Worm (Caenorhabditis elegans) whole organism, L1 larva: ENCODE results near the gene Y39G8B.10.

Experiments
- Y116A8C.19 ChIP-seq: sonication (generic microtip); optimal IDR thresholded peaks from 2 replicates; lab custom pipeline; 2016; ENCODE audit warnings: missing compliant biosample characterization, missing genetic modification characterization, borderline replicate concordance
- aly-2 ChIP-seq: fragments of 150-350 bp; optimal IDR thresholded peaks from 2 replicates; lab custom pipeline; 2014; ENCODE audit warnings: missing biosample characterization, missing genetic modification characterization
- ceh-82 ChIP-seq, 3 experiments: fragments of 150-350 bp in 1 of 3; sonication (generic microtip) in 2 of 3; optimal IDR thresholded peaks; 2 replicates each; lab custom pipeline; 2014 to 2017; ENCODE audit warnings: missing biosample characterization in 3 of 3, missing genetic modification characterization in 3 of 3
- ces-1 ChIP-seq: fragments of 150-350 bp; optimal IDR thresholded peaks from 2 replicates; lab custom pipeline; 2014; ENCODE audit warnings: missing biosample characterization, missing genetic modification reagents, missing genetic modification characterization
- dpl-1 ChIP-seq, 3 experiments: fragments of 150-350 bp in 2 of 3; sonication (generic microtip) in 1 of 3; optimal IDR thresholded peaks; 2 replicates each; lab custom pipeline; 2014 to 2017; ENCODE audit warnings: missing biosample characterization in 3 of 3, missing genetic modification characterization in 3 of 3, missing genetic modification reagents in 3 of 3
- dsc-1 ChIP-seq: sonication (generic microtip); optimal IDR thresholded peaks from 2 replicates; lab custom pipeline; 2016; ENCODE audit warnings: mild to moderate bottlenecking, missing genetic modification characterization, missing compliant biosample characterization
- efl-1 ChIP-seq, 4 experiments: fragments of 150-350 bp; optimal IDR thresholded peaks in 3 of 4; peaks in 1 of 4; 1 replicate in 1 of 4; 2 replicates in 3 of 4; lab custom pipeline; 2014; ENCODE audit warnings: missing biosample characterization in 2 of 4, missing genetic modification characterization in 2 of 4, missing genetic modification reagents in 2 of 4
- egl-27 ChIP-seq, 2 experiments: fragments of 150-350 bp in 1 of 2; sonication (generic microtip); optimal IDR thresholded peaks; 3 replicates each; lab custom pipeline; 2017 to 2018; ENCODE audit warnings: missing biosample characterization in 2 of 2, missing genetic modification characterization in 2 of 2, missing genetic modification reagents in 2 of 2
- elt-2 ChIP-seq: sonication (generic microtip); optimal IDR thresholded peaks from 2 replicates; lab custom pipeline; 2016; ENCODE audit warnings: missing genetic modification characterization, mild to moderate bottlenecking, inconsistent platforms, missing compliant biosample characterization, missing genetic modification reagents
- fkh-4 ChIP-seq: sonication (generic microtip); optimal IDR thresholded peaks from 2 replicates; lab custom pipeline; 2016; ENCODE audit warnings: missing compliant biosample characterization, missing genetic modification characterization, borderline replicate concordance
- hlh-4 ChIP-seq: sonication (generic microtip); optimal IDR thresholded peaks from 2 replicates; lab custom pipeline; 2016; ENCODE audit warnings: mild to moderate bottlenecking, missing genetic modification characterization, missing compliant biosample characterization
- hpl-2 ChIP-seq: fragments of 150-350 bp; optimal IDR thresholded peaks from 2 replicates; lab custom pipeline; 2014; ENCODE audit warnings: missing biosample characterization, missing genetic modification reagents, missing genetic modification characterization
- lin-13 ChIP-seq: fragments of 150-350 bp; optimal IDR thresholded peaks from 2 replicates; lab custom pipeline; 2014; ENCODE audit warnings: missing biosample characterization, missing genetic modification reagents, missing genetic modification characterization
- lin-14 ChIP-seq: fragments of 200-800 bp; sonication (Bioruptor generic); optimal IDR thresholded peaks from 2 replicates; lab custom pipeline; 2018; ENCODE audit warnings: mild to moderate bottlenecking, missing genetic modification characterization, moderate library complexity, missing compliant biosample characterization
- lin-35 ChIP-seq, 2 experiments: fragments of 150-350 bp; optimal IDR thresholded peaks; 2 replicates each; lab custom pipeline; 2014; ENCODE audit warnings: missing biosample characterization in 2 of 2, missing genetic modification characterization in 2 of 2, missing genetic modification reagents in 2 of 2
- lin-39 ChIP-seq: fragments of 150-350 bp; optimal IDR thresholded peaks from 2 replicates; lab custom pipeline; 2014; ENCODE audit warnings: missing biosample characterization, missing genetic modification reagents, missing genetic modification characterization
- lsy-2 ChIP-seq, 2 experiments: fragments of 150-350 bp; optimal IDR thresholded peaks; 2 replicates each; lab custom pipeline; 2014; ENCODE audit warnings: missing biosample characterization in 2 of 2, missing genetic modification characterization in 2 of 2
- mab-9 ChIP-seq: fragments of 200-800 bp; sonication (Bioruptor generic); IDR thresholded peaks from 2 replicates; pipeline ENCODE4 v1.3.6; 2022; ENCODE audit warnings: missing genetic modification reagents, missing genetic modification characterization, missing compliant biosample characterization
- nhr-11 ChIP-seq: fragments of 150-350 bp; optimal IDR thresholded peaks from 2 replicates; lab custom pipeline; 2014; ENCODE audit warnings: missing biosample characterization, missing genetic modification characterization
- nhr-12 ChIP-seq: sonication (generic microtip); optimal IDR thresholded peaks from 2 replicates; lab custom pipeline; 2017; ENCODE audit warnings: missing biosample characterization, missing genetic modification characterization
- nhr-19 ChIP-seq: fragments of 200-800 bp; sonication (Bioruptor generic); conservative IDR thresholded peaks from 2 replicates; pipeline ENCODE4 v1.3.6; 2022; ENCODE audit warnings: missing genetic modification characterization, missing compliant biosample characterization
- nhr-20 ChIP-seq: sonication (generic microtip); optimal IDR thresholded peaks from 2 replicates; lab custom pipeline; 2016; ENCODE audit warnings: mild to moderate bottlenecking, missing genetic modification characterization, missing compliant biosample characterization
- nhr-71 ChIP-seq: sonication (generic microtip); optimal IDR thresholded peaks from 2 replicates; lab custom pipeline; 2016; ENCODE audit warnings: mild to moderate bottlenecking, missing genetic modification characterization, moderate library complexity, missing compliant biosample characterization
- nhr-77 ChIP-seq: fragments of 150-350 bp; optimal IDR thresholded peaks from 2 replicates; lab custom pipeline; 2014; ENCODE audit warnings: missing biosample characterization, missing genetic modification characterization
- nhr-84 ChIP-seq: sonication (generic microtip); optimal IDR thresholded peaks from 2 replicates; lab custom pipeline; 2017; ENCODE audit warnings: missing biosample characterization, missing genetic modification characterization
- nhr-85 ChIP-seq: sonication (generic microtip); peaks from one replicate; lab custom pipeline; 2016; ENCODE audit warnings: missing genetic modification characterization, inconsistent platforms, missing compliant biosample characterization
- nhr-90 ChIP-seq: sonication (generic microtip); optimal IDR thresholded peaks from 2 replicates; lab custom pipeline; 2016; ENCODE audit warnings: mild to moderate bottlenecking, missing genetic modification characterization, missing compliant biosample characterization; ENCODE audit not compliant: poor library complexity
- pag-3 ChIP-seq: sonication (generic microtip); optimal IDR thresholded peaks from 2 replicates; lab custom pipeline; 2017; ENCODE audit warnings: missing genetic modification characterization, mild to moderate bottlenecking, missing compliant biosample characterization, antibody characterized with exemption, borderline replicate concordance; ENCODE audit not compliant: insufficient read depth
- pax-3 ChIP-seq: fragments of 200-800 bp; sonication (Bioruptor generic); optimal IDR thresholded peaks from 2 replicates; lab custom pipeline; 2018; ENCODE audit warnings: mild to moderate bottlenecking, missing genetic modification characterization, moderate library complexity, missing compliant biosample characterization
- snpc-4 ChIP-seq: fragments of 150-350 bp; optimal IDR thresholded peaks from 2 replicates; lab custom pipeline; 2014; ENCODE audit warnings: missing biosample characterization, missing genetic modification characterization
- sup-37 ChIP-seq: fragments of 200-800 bp; sonication (Bioruptor generic); optimal IDR thresholded peaks from 2 replicates; lab custom pipeline; 2018; ENCODE audit warnings: mild to moderate bottlenecking, missing genetic modification characterization, missing compliant biosample characterization
- tlp-1 ChIP-seq: fragments of 150-350 bp; optimal IDR thresholded peaks from 2 replicates; lab custom pipeline; 2014; ENCODE audit warnings: missing biosample characterization, missing genetic modification characterization
- unc-130 ChIP-seq: fragments of 150-350 bp; optimal IDR thresholded peaks from 2 replicates; lab custom pipeline; 2017; ENCODE audit warnings: missing biosample characterization, missing genetic modification characterization, inconsistent platforms
- unc-86 ChIP-seq: sonication (generic microtip); optimal IDR thresholded peaks from 2 replicates; lab custom pipeline; 2016; ENCODE audit warnings: missing genetic modification characterization, missing compliant biosample characterization
- vab-15 ChIP-seq: sonication (generic microtip); optimal IDR thresholded peaks from 2 replicates; lab custom pipeline; 2017; ENCODE audit warnings: missing genotype, mild to moderate bottlenecking, missing genetic modification characterization, missing compliant biosample characterization
- zip-4 ChIP-seq: fragments of 200-800 bp; sonication (Bioruptor generic); optimal IDR thresholded peaks from 2 replicates; lab custom pipeline; 2018; ENCODE audit warnings: mild to moderate bottlenecking, missing genetic modification characterization, moderate library complexity, missing compliant biosample characterization

The Y39G8B.10 gene

DNA sequence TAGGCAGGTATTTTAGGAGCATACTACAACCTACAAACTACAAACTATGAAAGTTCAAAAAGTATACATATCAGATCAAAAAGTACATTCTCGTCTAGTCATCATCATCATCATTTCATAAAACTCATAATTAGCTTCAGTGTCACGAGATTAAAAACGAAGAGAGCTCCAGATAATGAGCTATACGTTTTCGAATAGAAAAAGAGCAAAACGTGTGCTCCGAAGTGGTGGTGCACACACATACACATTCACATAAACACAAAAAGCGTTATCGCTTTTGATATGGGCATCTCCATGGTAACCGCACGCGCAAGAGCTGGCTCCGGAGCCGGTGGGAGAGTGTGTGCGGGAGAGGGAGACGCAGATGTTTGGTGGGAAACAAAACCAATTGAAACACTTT, 18.6 kb downstream of the Y39G8B.10 start (continued):
- TF ChIP-seq nhr-84 (tag; lab: Kevin White, UChicago): no peak
- no peak for TF ChIP-seq fkh-4
- no peak for TF ChIP-seq sup-37
- no peak for TF ChIP-seq Y116A8C.19 (tag; lab: Kevin White, UChicago)
- no peak for TF ChIP-seq unc-86 (tag; lab: Kevin White, UChicago)

DNA sequence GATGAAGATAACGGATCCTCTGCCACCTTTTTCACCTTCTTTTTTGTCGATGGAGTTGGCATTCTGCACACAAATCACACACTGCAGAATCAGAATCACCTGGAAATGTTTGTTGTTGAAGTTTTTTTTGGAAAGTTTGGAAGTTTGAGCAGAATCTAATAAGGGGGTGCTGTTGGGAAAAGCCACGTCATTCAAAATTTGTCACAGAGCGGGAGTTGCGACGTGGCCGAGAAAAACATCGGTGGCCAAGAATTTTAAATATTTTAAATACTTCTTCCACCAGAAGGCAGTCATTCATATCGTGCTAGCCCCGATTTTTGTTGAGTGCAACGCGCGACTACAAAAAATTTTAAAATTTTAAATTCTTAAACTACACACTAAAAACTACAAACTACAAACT, 20.6 kb downstream of the Y39G8B.10 start, which contains the start of gene rpi-1:
TSS of gene rpi-1 (minus strand) at position 101 of the 400 bp plus-strand sequence.
- TF ChIP-seq egl-27 (tag; optimal IDR thresholded peaks at IDR 0.05; lab: Kevin White, UChicago) (no peak), nhr-11 (tag; lab: Kevin White, UChicago) (no peak)

DNA sequence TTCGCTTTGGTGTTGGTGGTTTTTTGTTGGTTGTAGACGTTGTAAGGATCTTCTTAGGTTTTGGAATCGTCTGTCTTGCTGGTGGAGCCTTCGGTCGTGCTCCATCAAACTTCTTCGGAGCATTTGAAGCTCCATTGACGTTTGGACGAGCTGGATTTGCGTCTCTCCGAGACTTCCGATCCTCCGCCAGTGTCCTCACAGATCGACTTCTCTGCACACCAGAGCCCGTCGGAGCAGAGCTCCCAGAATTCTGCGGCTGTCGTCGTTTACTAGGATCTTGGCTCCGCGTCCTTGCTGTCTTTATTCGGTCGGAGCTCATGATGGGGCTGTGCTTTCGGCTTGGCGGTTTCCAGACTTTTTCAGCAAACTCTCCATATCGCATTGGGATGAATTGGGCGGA, 21.3 kb downstream of the Y39G8B.10 start:
- TF ChIP-seq nhr-85 (tag; lab: Kevin White, UChicago) (peak; percentile 14), hlh-4 (tag; lab: Kevin White, UChicago) (no peak)

DNA sequence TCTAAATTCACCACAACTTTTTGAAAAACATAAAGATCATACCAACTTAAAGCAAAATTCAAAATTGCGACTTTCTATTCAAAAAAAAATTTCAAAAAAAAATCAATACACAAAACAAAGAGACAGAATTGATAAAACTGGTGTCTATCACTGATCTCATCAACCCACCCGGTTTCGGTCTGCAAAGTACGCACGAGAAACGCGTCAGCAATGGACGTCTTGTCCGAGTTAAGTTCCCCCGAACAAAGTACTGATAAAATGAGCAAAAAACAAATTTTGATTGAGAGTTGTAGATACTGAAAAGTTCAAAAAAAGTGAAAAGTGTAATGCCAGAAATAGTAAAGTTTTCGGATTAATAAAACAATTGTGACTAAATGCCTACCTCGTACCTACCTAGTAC, 24.6 kb downstream of the Y39G8B.10 start:
- TF ChIP-seq lsy-2 (tag; optimal IDR thresholded peaks at IDR 0.05; lab: Kevin White, UChicago) (peak; percentile 5 to 22), hpl-2 (GFP tag; lab: Kevin White, UChicago) (no peak), nhr-85 (tag; lab: Kevin White, UChicago) (peak; percentile 23), pag-3 (tag; lab: Kevin White, UChicago) (no peak), elt-2 (tag; lab: Kevin White, UChicago) (peak; percentile 36), nhr-71 (tag; lab: Kevin White, UChicago) (peak; percentile 25), zip-4 (GFP tag; lab: Kevin White, UChicago) (no peak), lin-14 (GFP tag; lab: Kevin White, UChicago) (peak; percentile 23), lin-35 (GFP tag; optimal IDR thresholded peaks at IDR 0.05; lab: Kevin White, UChicago) (peak in 1 of 2 experiments; percentile 44), dpl-1 (GFP tag; optimal IDR thresholded peaks at IDR 0.05; lab: Kevin White, UChicago) (peak in 1 of 3 experiments; percentile 38), vab-15 (tag; lab: Kevin White, UChicago) (no peak)

DNA sequence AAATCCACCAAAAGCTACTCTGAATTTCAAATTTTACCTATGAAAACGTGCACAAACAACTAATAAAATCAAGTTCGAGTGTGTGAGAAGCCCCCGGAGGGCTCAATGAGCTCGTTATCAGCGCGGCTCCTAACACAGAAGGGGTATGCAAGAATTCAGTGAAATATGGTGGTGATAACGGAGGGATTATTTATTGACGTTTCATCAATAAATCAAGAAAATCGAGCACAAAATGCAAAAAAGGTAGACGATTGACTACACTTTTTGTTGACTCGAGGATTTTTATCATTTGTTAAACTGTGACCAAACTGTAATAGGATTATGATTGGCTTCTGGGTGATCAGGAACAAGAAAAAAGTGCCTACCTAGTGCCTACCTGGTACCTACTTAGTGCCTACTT, 25.5 kb downstream of the Y39G8B.10 start, which contains the start of gene zip-3:
TSS of gene zip-3 (minus strand) at position 21 of the 400 bp plus-strand sequence.
- TF ChIP-seq elt-2 (tag; lab: Kevin White, UChicago) (peak; percentile 56), lin-13 (GFP tag; lab: Kevin White, UChicago) (no peak)

DNA sequence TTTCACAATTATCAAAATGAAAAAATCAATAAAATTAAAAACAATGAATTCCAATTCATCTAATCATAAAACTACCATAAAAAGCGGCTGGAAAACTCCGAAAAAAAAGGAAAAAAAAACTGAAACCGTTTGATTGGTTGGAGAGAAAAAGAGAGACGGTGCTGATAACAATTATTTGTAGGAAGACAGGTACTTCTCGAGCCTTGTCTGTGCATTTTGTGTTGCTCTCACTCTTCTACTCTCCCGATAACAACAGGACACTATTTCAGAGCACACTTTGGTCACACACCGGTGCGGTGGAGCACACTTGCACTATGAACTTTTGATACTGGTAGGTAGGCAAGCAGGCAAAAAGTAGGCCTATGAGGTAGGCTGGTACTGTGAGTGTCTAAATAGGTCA, 26.4 kb downstream of the Y39G8B.10 start:
- TF ChIP-seq ces-1 (GFP tag; lab: Kevin White, UChicago) (no peak), nhr-11 (tag; lab: Kevin White, UChicago) (no peak), elt-2 (tag; lab: Kevin White, UChicago) (peak; percentile 89), lsy-2 (tag; optimal IDR thresholded peaks at IDR 0.05; lab: Kevin White, UChicago) (peak in 1 of 2 experiments; percentile 25), unc-130 (tag; lab: Kevin White, UChicago) (no peak), dsc-1 (tag; lab: Kevin White, UChicago) (no peak), mab-9 (no peak), nhr-12 (tag; lab: Kevin White, UChicago) (no peak), nhr-77 (peak; percentile 4), nhr-90 (tag; lab: Kevin White, UChicago) (no peak), tlp-1 (tag; lab: Kevin White, UChicago) (no peak), hpl-2 (GFP tag; lab: Kevin White, UChicago) (no peak), snpc-4 (tag; lab: Kevin White, UChicago) (no peak), efl-1 (optimal IDR thresholded peaks at IDR 0.05; lab: Kevin White, UChicago) (no peak), efl-1 (GFP tag; optimal IDR thresholded peaks at IDR 0.05 in 1 of 2; lab: Kevin White, UChicago) (peak in 1 of 2 experiments; percentile 67), nhr-20 (tag; lab: Kevin White, UChicago) (peak; percentile 20), pax-3 (tag; lab: Kevin White, UChicago) (no peak), lin-39 (tag; lab: Kevin White, UChicago) (no peak), egl-27 (tag; optimal IDR thresholded peaks at IDR 0.05; lab: Kevin White, UChicago) (no peak), nhr-71 (tag; lab: Kevin White, UChicago) (no peak), ceh-82 (tag; optimal IDR thresholded peaks at IDR 0.05; lab: Kevin White, UChicago) (no peak), nhr-19 (GFP tag; lab: Robert Waterston, UW) (no peak), lin-35 (GFP tag; optimal IDR thresholded peaks at IDR 0.05; lab: Kevin White, UChicago) (peak in 1 of 2 experiments; percentile 38), aly-2 (tag; lab: Kevin White, UChicago) (no peak)
